Worm (Caenorhabditis elegans): Measurements from ENCODE around the gene skr-9.

ce11 chrIV:17162515-17162914 is 858 bp upstream of the skr-9 start, which contains the start of gene skr-13:
- no peak for TF ChIP-seq ztf-23 (GFP tag; IDR thresholded peaks at IDR 0.05)
- no peak for TF ChIP-seq flt-1 (GFP tag; IDR thresholded peaks at IDR 0.05)
- no peak for TF ChIP-seq med-1 (GFP tag; optimal IDR thresholded peaks at IDR 0.05; ENCODE audit: insufficient read depth)
- no peak for TF ChIP-seq ztf-29 (GFP tag; IDR thresholded peaks at IDR 0.05)
- no peak for TF ChIP-seq ref-1 (GFP tag; conservative IDR thresholded peaks at IDR 0.05)
